Worm (Caenorhabditis elegans): ENCODE data around the gene T11F9.10.

DNA sequence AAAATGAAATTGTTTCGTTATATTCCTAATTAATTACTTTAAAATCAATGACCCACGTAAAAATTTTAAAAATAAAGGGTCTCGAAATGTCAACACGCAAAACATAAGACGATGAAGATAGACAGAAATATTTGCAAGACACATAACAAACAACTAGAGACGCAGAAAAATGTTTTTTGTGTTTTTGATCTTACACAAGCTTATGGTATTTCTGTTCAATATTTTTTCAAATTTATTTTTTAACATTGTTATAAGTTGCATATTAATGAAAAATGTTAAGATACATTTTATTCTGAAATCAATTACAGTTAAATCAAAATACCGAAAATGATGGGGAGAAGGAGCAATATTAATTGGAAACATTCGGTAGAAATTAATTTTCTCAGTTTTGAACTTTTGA lies 26.7 kb downstream of the T11F9.10 start, which contains the start of gene C55A6.3:
- no peak for TF ChIP-seq elt-2 (tag; optimal IDR thresholded peaks at IDR 0.05)
- TF ChIP-seq F13H6.1 (tag; optimal IDR thresholded peaks at IDR 0.05) = no peak
- no peak for TF ChIP-seq tbx-7 (tag; optimal IDR thresholded peaks at IDR 0.05)
- no peak for TF ChIP-seq ets-4 (tag; optimal IDR thresholded peaks at IDR 0.05)
- TF ChIP-seq ama-1 (optimal IDR thresholded peaks at IDR 0.05) = no peak
- no peak for TF ChIP-seq rnt-1 (tag; optimal IDR thresholded peaks at IDR 0.05)

All from whole organism, late embryonic.